Fruit fly (Drosophila melanogaster) whole organism, embryonic: ENCODE measurements around the gene tws.

Experiments
- Atf6 ChIP-seq: fragments of 200-800 bp; sonication (Bioruptor generic); IDR thresholded peaks from 2 replicates; pipeline ENCODE4 v1.3.6; 2022; ENCODE audit warnings: missing biosample characterization, missing genetic modification characterization
- Bgb ChIP-seq: fragments of 200-800 bp; sonication (Bioruptor generic); IDR thresholded peaks from 2 replicates; pipeline ENCODE4 v1.3.6; 2022; ENCODE audit warnings: missing biosample characterization, missing genetic modification characterization; ENCODE audit not compliant: partially characterized antibody
- CG11247 ChIP-seq: fragments of 200-800 bp; sonication (Bioruptor generic); IDR thresholded peaks from 2 replicates; pipeline ENCODE4 v1.3.6; 2022; ENCODE audit warnings: missing biosample characterization, missing genetic modification characterization
- CG13624 ChIP-seq: fragments of 200-800 bp; sonication (Bioruptor generic); optimal IDR thresholded peaks from 2 replicates; lab custom pipeline; 2016; ENCODE audit warnings: missing biosample characterization, missing genetic modification characterization
- CG14710 ChIP-seq: fragments of 200-800 bp; sonication (Bioruptor generic); optimal IDR thresholded peaks from 3 replicates; lab custom pipeline; 2019; ENCODE audit warnings: missing biosample characterization, mild to moderate bottlenecking, missing genetic modification characterization, moderate library complexity
- CG18476 ChIP-seq: fragments of 200-800 bp; sonication (Bioruptor generic); optimal IDR thresholded peaks from 2 replicates; lab custom pipeline; 2016; ENCODE audit warnings: missing biosample characterization, mild to moderate bottlenecking, missing genetic modification characterization
- CG30020 ChIP-seq: fragments of 200-800 bp; optimal IDR thresholded peaks from 2 replicates; lab custom pipeline; 2019; ENCODE audit warnings: missing biosample characterization, mild to moderate bottlenecking, missing genetic modification characterization, moderate library complexity
- CG3163 ChIP-seq: fragments of 200-800 bp; sonication (Bioruptor generic); optimal IDR thresholded peaks from 3 replicates; lab custom pipeline; 2016; ENCODE audit warnings: missing biosample characterization, missing genetic modification characterization
- CG3281 ChIP-seq: fragments of 200-800 bp; sonication (Bioruptor generic); optimal IDR thresholded peaks from 3 replicates; lab custom pipeline; 2017; ENCODE audit warnings: missing biosample characterization, mild to moderate bottlenecking, missing genetic modification characterization
- CG33213 ChIP-seq: fragments of 200-800 bp; sonication (Bioruptor generic); optimal IDR thresholded peaks from 3 replicates; lab custom pipeline; 2016; ENCODE audit warnings: missing biosample characterization, missing genetic modification characterization
- CG34376 ChIP-seq: fragments of 200-800 bp; sonication (Bioruptor generic); optimal IDR thresholded peaks from 2 replicates; lab custom pipeline; 2018; ENCODE audit warnings: missing biosample characterization, mild to moderate bottlenecking, missing genetic modification characterization
- CG3847 ChIP-seq: fragments of 200-800 bp; sonication (Bioruptor generic); IDR thresholded peaks from 2 replicates; pipeline ENCODE4 v1.3.6; 2022; ENCODE audit warnings: missing biosample characterization, missing genetic modification characterization
- CG3995 ChIP-seq: fragments of 200-800 bp; sonication (Bioruptor generic); optimal IDR thresholded peaks from 3 replicates; lab custom pipeline; 2016; ENCODE audit warnings: missing biosample characterization, missing genetic modification characterization
- CG4404 ChIP-seq: fragments of 200-800 bp; sonication (Bioruptor generic); IDR thresholded peaks from 2 replicates; pipeline ENCODE4 v1.3.6; 2022; ENCODE audit warnings: missing biosample characterization, missing genetic modification characterization
- CG7372 ChIP-seq: fragments of 200-800 bp; sonication (Bioruptor generic); IDR thresholded peaks from 2 replicates; pipeline ENCODE4 v1.3.6; 2022; ENCODE audit warnings: missing biosample characterization, missing genetic modification characterization
- CG7745 ChIP-seq: fragments of 200-800 bp; sonication (Bioruptor generic); optimal IDR thresholded peaks from 2 replicates; lab custom pipeline; 2018; ENCODE audit warnings: missing biosample characterization, mild to moderate bottlenecking, missing genetic modification characterization, moderate library complexity
- CG9876 ChIP-seq: fragments of 200-800 bp; sonication (Bioruptor generic); optimal IDR thresholded peaks from 2 replicates; lab custom pipeline; 2016; ENCODE audit warnings: missing biosample characterization, missing genetic modification characterization
- Chrac-16 ChIP-seq: fragments of 200-800 bp; sonication (Bioruptor generic); optimal IDR thresholded peaks from 3 replicates; lab custom pipeline; 2016; ENCODE audit warnings: missing biosample characterization, missing genetic modification characterization
- CkIIα-i1 ChIP-seq: fragments of 200-800 bp; sonication (Bioruptor generic); IDR thresholded peaks from 2 replicates; pipeline ENCODE4 v1.3.6; 2022; ENCODE audit warnings: missing biosample characterization, missing genetic modification characterization
- E2f1 ChIP-seq: fragments of 200-800 bp; sonication (Bioruptor generic); IDR thresholded peaks from 2 replicates; pipeline ENCODE4 v1.3.6; 2022; ENCODE audit warnings: missing biosample characterization, missing genetic modification characterization
- Gug ChIP-seq: fragments of 200-800 bp; sonication (Bioruptor generic); IDR thresholded peaks from 4 replicates; pipeline ENCODE4 v1.3.6; 2022; ENCODE audit warnings: missing biosample characterization, missing genetic modification characterization
- MBD-R2 ChIP-seq: fragments of 200-800 bp; sonication (Bioruptor generic); IDR thresholded peaks from 2 replicates; pipeline ENCODE4 v1.3.6; 2022; ENCODE audit warnings: missing biosample characterization, missing genetic modification characterization
- Myb ChIP-seq: fragments of 200-800 bp; sonication (Bioruptor generic); optimal IDR thresholded peaks from 2 replicates; lab custom pipeline; 2016; ENCODE audit warnings: missing biosample characterization, missing genetic modification characterization
- NFAT ChIP-seq: fragments of 200-800 bp; sonication (Bioruptor generic); IDR thresholded peaks from 2 replicates; pipeline ENCODE4 v1.3.6; 2022; ENCODE audit warnings: missing biosample characterization, missing genetic modification characterization
- Rfx ChIP-seq: fragments of 200-800 bp; sonication (Bioruptor generic); IDR thresholded peaks from 2 replicates; pipeline ENCODE4 v1.3.6; 2022; ENCODE audit warnings: missing biosample characterization, missing genetic modification characterization
- Stat92E ChIP-seq, 3 experiments: fragments of >200 bp in 2 of 3; fragments of 200-800 bp in 1 of 3; sonication (Bioruptor generic) in 1 of 3; optimal IDR thresholded peaks; 2 replicates each; lab custom pipeline; 2017 to 2019; ENCODE audit warnings: missing biosample characterization in 3 of 3, missing genetic modification characterization in 3 of 3, mild to moderate bottlenecking in 1 of 3, moderate library complexity in 1 of 3
- Xbp1 ChIP-seq: fragments of 200-800 bp; sonication (Bioruptor generic); optimal IDR thresholded peaks from 3 replicates; lab custom pipeline; 2016; ENCODE audit warnings: missing biosample characterization, mild to moderate bottlenecking, missing genetic modification characterization
- ac ChIP-seq: fragments of 200-800 bp; sonication (Bioruptor generic); optimal IDR thresholded peaks from 3 replicates; lab custom pipeline; 2017; ENCODE audit warnings: missing biosample characterization, mild to moderate bottlenecking, missing genetic modification characterization
- bbx ChIP-seq: fragments of 200-800 bp; sonication (Bioruptor generic); IDR thresholded peaks from 2 replicates; pipeline ENCODE4 v1.3.6; 2022; ENCODE audit warnings: missing biosample characterization, missing genetic modification characterization; ENCODE audit not compliant: partially characterized antibody
- bowl ChIP-seq: fragments of 200-800 bp; sonication (Bioruptor generic); IDR thresholded peaks from 2 replicates; pipeline ENCODE4 v1.3.6; 2022; ENCODE audit warnings: missing biosample characterization, missing genetic modification characterization
- ci ChIP-seq: fragments of 200-800 bp; sonication (Bioruptor generic); IDR thresholded peaks from 3 replicates; pipeline ENCODE4 v1.3.6; 2022; ENCODE audit warnings: missing biosample characterization, missing genetic modification characterization
- dmrt11E ChIP-seq: fragments of 200-800 bp; sonication (Bioruptor generic); optimal IDR thresholded peaks from 3 replicates; lab custom pipeline; 2018; ENCODE audit warnings: missing biosample characterization, mild to moderate bottlenecking, missing genetic modification characterization, moderate library complexity
- dmrt99B ChIP-seq: fragments of 200-800 bp; sonication (Bioruptor generic); optimal IDR thresholded peaks from 2 replicates; lab custom pipeline; 2018; ENCODE audit warnings: missing biosample characterization, mild to moderate bottlenecking, missing genetic modification characterization, moderate library complexity
- dpn ChIP-seq, 2 experiments: fragments of 200-800 bp; sonication (Bioruptor generic); optimal IDR thresholded peaks; 3 replicates each; lab custom pipeline; 2016; ENCODE audit warnings: missing biosample characterization in 2 of 2, missing genetic modification characterization in 2 of 2
- dysf ChIP-seq: fragments of 200-800 bp; sonication (Bioruptor generic); IDR thresholded peaks from 3 replicates; pipeline ENCODE4 v1.3.6; 2022; ENCODE audit warnings: missing biosample characterization, missing genetic modification characterization
- fd96Cb ChIP-seq: fragments of 200-800 bp; sonication (Bioruptor generic); optimal IDR thresholded peaks from 2 replicates; lab custom pipeline; 2018; ENCODE audit warnings: missing biosample characterization, mild to moderate bottlenecking, missing genetic modification characterization, moderate library complexity
- gro ChIP-seq: fragments of 200-800 bp; sonication (Bioruptor generic); optimal IDR thresholded peaks from 2 replicates; lab custom pipeline; 2016; ENCODE audit warnings: missing biosample characterization, missing genetic modification characterization
- ind ChIP-seq: fragments of 200-800 bp; sonication (Bioruptor generic); optimal IDR thresholded peaks from 3 replicates; lab custom pipeline; 2016; ENCODE audit warnings: missing biosample characterization, missing genetic modification characterization
- jigr1 ChIP-seq: fragments of 200-800 bp; sonication (Bioruptor generic); IDR thresholded peaks from 3 replicates; pipeline ENCODE4 v1.3.6; 2022; ENCODE audit warnings: missing biosample characterization, missing genetic modification characterization
- ken ChIP-seq: fragments of 200-800 bp; sonication (Bioruptor generic); IDR thresholded peaks from 3 replicates; pipeline ENCODE4 v1.3.6; 2022; ENCODE audit warnings: missing biosample characterization, missing genetic modification characterization
- kni ChIP-seq: fragments of 200-800 bp; sonication (Bioruptor generic); optimal IDR thresholded peaks from 3 replicates; lab custom pipeline; 2017; ENCODE audit warnings: mild to moderate bottlenecking, missing biosample characterization, missing genetic modification reagents, missing genetic modification characterization
- knrl ChIP-seq: fragments of 200-800 bp; sonication (Bioruptor generic); IDR thresholded peaks from 3 replicates; pipeline ENCODE4 v1.3.6; 2022; ENCODE audit warnings: missing biosample characterization, missing genetic modification characterization; ENCODE audit not compliant: partially characterized antibody
- mirr ChIP-seq: fragments of 200-800 bp; sonication (Bioruptor generic); optimal IDR thresholded peaks from 3 replicates; lab custom pipeline; 2018; ENCODE audit warnings: missing biosample characterization, mild to moderate bottlenecking, missing genetic modification characterization
- nerfin-2 ChIP-seq: fragments of 200-800 bp; sonication (Bioruptor generic); IDR thresholded peaks from 2 replicates; pipeline ENCODE4 v1.3.6; 2022; ENCODE audit warnings: missing biosample characterization, missing genetic modification characterization; ENCODE audit not compliant: partially characterized antibody
- pb ChIP-seq: fragments of 200-800 bp; sonication (Bioruptor generic); optimal IDR thresholded peaks from 3 replicates; lab custom pipeline; 2016; ENCODE audit warnings: missing biosample characterization, missing genetic modification characterization
- peb ChIP-seq: fragments of 200-800 bp; sonication (Bioruptor generic); IDR thresholded peaks from 2 replicates; pipeline ENCODE4 v1.3.6; 2022; ENCODE audit warnings: missing biosample characterization, missing genetic modification characterization
- pum ChIP-seq: fragments of 200-800 bp; sonication (Bioruptor generic); optimal IDR thresholded peaks from 2 replicates; lab custom pipeline; 2016; ENCODE audit warnings: missing biosample characterization, missing genetic modification characterization
- stc ChIP-seq: fragments of 200-800 bp; sonication (Bioruptor generic); IDR thresholded peaks from 2 replicates; pipeline ENCODE4 v1.3.6; 2022; ENCODE audit warnings: missing biosample characterization, missing genetic modification characterization
- tgo ChIP-seq: fragments of 200-800 bp; sonication (Bioruptor generic); IDR thresholded peaks from 3 replicates; pipeline ENCODE4 v1.3.6; 2022; ENCODE audit warnings: missing biosample characterization, missing genetic modification characterization
- zen ChIP-seq: fragments of 200-800 bp; sonication (Bioruptor generic); optimal IDR thresholded peaks from 3 replicates; lab custom pipeline; 2018; ENCODE audit warnings: missing biosample characterization, mild to moderate bottlenecking, missing genetic modification characterization, moderate library complexity
- zfh1 ChIP-seq: fragments of 200-800 bp; sonication (Bioruptor generic); IDR thresholded peaks from 3 replicates; pipeline ENCODE4 v1.3.6; 2022; ENCODE audit warnings: missing biosample characterization, missing genetic modification characterization

Gene tws

dm6 chr3R:10161163-10161562, 21.6 kb upstream of the tws start, which contains the start of gene CG6254 (continued):
- TF ChIP-seq CG18476 (GFP tag; lab: Kevin White, UChicago) (no peak), ac (GFP tag; lab: Kevin White, UChicago) (no peak), pum (GFP tag; lab: Kevin White, UChicago) (peak; percentile 4), ci (GFP tag; lab: Robert Waterston, UW) (0 out of 3 replicates have a peak, but pooled peaks have one; percentile 47), stc (GFP tag; lab: Robert Waterston, UW) (no peak), Gug (GFP tag; lab: Robert Waterston, UW) (peak; percentile 35; the same call in 1 of the 4 replicates), fd96Cb (tag; lab: Kevin White, UChicago) (peak; percentile 22), NFAT (peak; percentile 82), CG3163 (GFP tag; lab: Kevin White, UChicago) (peak; percentile 15), kni (GFP tag; lab: Kevin White, UChicago) (no peak), pb (GFP tag; lab: Kevin White, UChicago) (peak; percentile 27), CG13624 (GFP tag; lab: Kevin White, UChicago) (peak; percentile 13), CkIIα-i1 (GFP tag; lab: Robert Waterston, UW) (no peak), dysf (GFP tag; lab: Robert Waterston, UW) (0 out of 3 replicates have a peak, but pooled peaks have one; percentile 31), Bgb (GFP tag; lab: Robert Waterston, UW) (peak; percentile 66), CG7745 (tag; lab: Kevin White, UChicago) (no peak), bowl (no peak), zen (peak; percentile 37), MBD-R2 (peak; percentile 99), ken (peak; percentile 40; the same call in 1 of the 3 replicates), CG14710 (tag; lab: Kevin White, UChicago) (peak; percentile 17), zfh1 (0 out of 3 replicates have a peak, but pooled peaks have one; percentile 30), bbx (0 out of 2 replicates have a peak, but pooled peaks have one; percentile 15), Atf6 (GFP tag; lab: Robert Waterston, UW) (no peak), CG7372 (GFP tag; lab: Robert Waterston, UW) (peak; percentile 35; the same call in 1 of the 2 replicates), ind (peak; percentile 52), E2f1 (GFP tag; lab: Robert Waterston, UW) (no peak), knrl (peak; percentile 56), CG30020 (tag; lab: Kevin White, UChicago) (peak; percentile 54), CG34376 (GFP tag; lab: Kevin White, UChicago) (peak; percentile 45), CG3995 (GFP tag; lab: Kevin White, UChicago) (peak; percentile 36), Myb (GFP tag; lab: Kevin White, UChicago) (peak; percentile 93), gro (GFP tag; lab: Kevin White, UChicago) (peak; percentile 56), tgo (no peak), jigr1 (GFP tag; lab: Robert Waterston, UW) (no peak), peb (GFP tag; lab: Robert Waterston, UW) (no peak), CG3281 (peak; percentile 100), Stat92E (GFP tag; optimal IDR thresholded peaks at IDR 0.05; lab: Kevin White, UChicago) (peak in 1 of 3 experiments; percentile 30), CG9876 (peak; percentile 16), dmrt11E (tag; lab: Kevin White, UChicago) (peak; percentile 25), dpn (GFP tag; optimal IDR thresholded peaks at IDR 0.05; lab: Kevin White, UChicago) (peak in 1 of 2 experiments; percentile 47), CG33213 (GFP tag; lab: Kevin White, UChicago) (peak; percentile 40), mirr (GFP tag; lab: Kevin White, UChicago) (peak; percentile 29), Chrac-16 (GFP tag; lab: Kevin White, UChicago) (peak; percentile 34), dmrt99B (tag; lab: Kevin White, UChicago) (no peak), nerfin-2 (GFP tag; lab: Robert Waterston, UW) (no peak), CG11247 (GFP tag; lab: Robert Waterston, UW) (peak; percentile 53; the same call in 1 of the 2 replicates), CG4404 (GFP tag; lab: Robert Waterston, UW) (no peak), Xbp1 (GFP tag; lab: Kevin White, UChicago) (peak; percentile 53), CG3847 (GFP tag; lab: Robert Waterston, UW) (0 out of 2 replicates have a peak, but pooled peaks have one; percentile 22), Rfx (GFP tag; lab: Robert Waterston, UW) (peak; percentile 79)
